Fruit fly (Drosophila melanogaster) whole organism: ENCODE data around the gene anne.

ENCODE experiments used
- EcR ChIP-seq, 2 experiments: fragments of >200 bp; optimal IDR thresholded peaks; 2 replicates each; lab custom pipeline; 2017; ENCODE audit warnings: missing biosample characterization in 2 of 2, missing genetic modification characterization in 2 of 2, missing genetic modification reagents in 2 of 2
- pan ChIP-seq: fragments of >200 bp; optimal IDR thresholded peaks from 2 replicates; lab custom pipeline; 2017
- psq ChIP-seq: fragments of >200 bp; optimal IDR thresholded peaks from 2 replicates; lab custom pipeline; 2017
- usp ChIP-seq: fragments of >200 bp; optimal IDR thresholded peaks from 2 replicates; lab custom pipeline; 2017; ENCODE audit warnings: missing biosample characterization, missing genetic modification characterization, mixed read lengths

DNA sequence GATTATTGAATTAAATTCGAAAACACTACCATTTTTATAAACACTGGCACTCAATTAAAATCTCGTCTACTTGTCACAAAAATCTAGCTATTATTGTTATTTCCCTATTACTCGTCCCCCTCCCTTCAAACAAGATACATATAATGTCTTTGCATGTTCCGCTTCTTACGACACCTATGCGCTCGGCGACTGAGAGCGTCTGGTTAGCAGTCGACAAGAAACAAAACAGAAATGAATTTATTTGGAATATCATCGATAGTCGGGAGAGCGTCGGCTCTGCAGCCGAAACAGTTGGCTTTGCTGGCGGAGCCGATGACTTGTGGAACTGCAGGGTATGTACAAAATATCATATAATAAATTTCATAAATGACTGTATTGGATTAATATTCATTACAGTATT, 49.6 kb downstream of the anne start:
- TF ChIP-seq psq (lab: Kevin White, UChicago) (no peak), pan (lab: Kevin White, UChicago) (no peak), usp (GFP tag; lab: Kevin White, UChicago) (no peak), EcR (GFP tag; optimal IDR thresholded peaks at IDR 0.05; lab: Kevin White, UChicago) (no peak)
